Fruit fly (Drosophila melanogaster): Measurements from ENCODE around the gene CG10646.
A peak's percentile ranks its signal among the peaks of the same experiment; 100 is the strongest.

The CG10646 gene

DNA sequence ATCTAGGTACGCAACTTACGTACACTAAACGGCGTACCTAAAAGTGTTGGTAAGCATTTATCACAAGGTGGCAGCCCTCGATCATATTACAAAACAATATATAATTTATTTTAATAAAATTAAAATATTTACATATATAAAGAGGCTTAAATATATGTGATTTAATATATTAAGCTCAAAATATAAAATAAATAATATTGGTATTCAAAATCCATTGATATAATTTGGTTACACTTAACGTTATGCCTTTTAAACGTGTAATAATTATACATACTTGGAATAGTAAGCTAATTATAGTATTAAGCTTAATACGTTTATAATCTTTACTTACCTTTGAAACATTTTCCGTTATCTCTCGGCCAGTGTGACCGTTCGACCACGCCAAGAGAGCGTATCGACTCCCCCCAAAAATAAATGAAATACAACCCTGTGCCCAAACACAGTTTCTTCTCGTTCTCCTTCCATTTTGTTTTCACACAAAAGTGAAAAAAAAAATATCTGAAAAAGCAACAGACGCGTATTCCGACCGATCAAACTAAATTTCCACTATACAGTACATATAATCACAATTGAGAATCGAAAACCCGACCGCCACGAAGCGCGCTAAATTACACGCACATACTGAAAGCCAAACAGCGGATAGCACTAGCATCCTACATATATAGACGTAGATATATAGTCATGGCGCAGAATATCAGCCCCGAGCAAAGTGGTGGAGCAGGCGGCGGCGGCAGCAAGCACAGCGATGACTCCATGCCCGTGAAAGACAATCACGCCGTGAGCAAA lies at the start of gene CG10646, which contains the start of gene vih:
TSS of gene CG10646 (minus strand) at position 30 of the 786 bp plus-strand sequence.
TSS of gene vih (plus strand) at position 428 of the 786 bp plus-strand sequence.
- TF ChIP-seq Pif1A (GFP tag; optimal IDR thresholded peaks at IDR 0.05): no peak
- TF ChIP-seq CG8159 (tag; optimal IDR thresholded peaks at IDR 0.05): peak; percentile 23
- no peak for TF ChIP-seq D1 (tag; optimal IDR thresholded peaks at IDR 0.05)
- no peak for TF ChIP-seq CG32121 (GFP tag; IDR thresholded peaks at IDR 0.05)
- no peak for TF ChIP-seq CG12605 (GFP tag; IDR thresholded peaks at IDR 0.05)
- TF ChIP-seq CG10348 (GFP tag; IDR thresholded peaks at IDR 0.05): no peak
- no peak for TF ChIP-seq CG34367 (tag; optimal IDR thresholded peaks at IDR 0.05)
- TF ChIP-seq Snoo (tag; optimal IDR thresholded peaks at IDR 0.05): peak; percentile 37
- TF ChIP-seq Ets98B (GFP tag; IDR thresholded peaks at IDR 0.05): no peak; the same call in 1 of the 2 replicates
- peak; percentile 31; the same call in 1 of the 3 replicates for TF ChIP-seq CG4496 (GFP tag; IDR thresholded peaks at IDR 0.05)
- no peak for TF ChIP-seq CG17806 (tag; optimal IDR thresholded peaks at IDR 0.05)
- TF ChIP-seq rn (GFP tag; IDR thresholded peaks at IDR 0.05): no peak
- TF ChIP-seq Pif1B (GFP tag; optimal IDR thresholded peaks at IDR 0.05): no peak
- peak; percentile 27 for TF ChIP-seq CG15710 (tag; optimal IDR thresholded peaks at IDR 0.05)
- TF ChIP-seq CG9948 (tag; optimal IDR thresholded peaks at IDR 0.05): no peak
- no peak for TF ChIP-seq CG8301 (tag; optimal IDR thresholded peaks at IDR 0.05)
- no peak for TF ChIP-seq EcR (GFP tag; optimal IDR thresholded peaks at IDR 0.05)
- TF ChIP-seq fd96Ca (GFP tag; IDR thresholded peaks at IDR 0.05): no peak
- TF ChIP-seq CG14655 (GFP tag; optimal IDR thresholded peaks at IDR 0.05): no peak
- no peak for TF ChIP-seq CG13204 (GFP tag; optimal IDR thresholded peaks at IDR 0.05)

DNA sequence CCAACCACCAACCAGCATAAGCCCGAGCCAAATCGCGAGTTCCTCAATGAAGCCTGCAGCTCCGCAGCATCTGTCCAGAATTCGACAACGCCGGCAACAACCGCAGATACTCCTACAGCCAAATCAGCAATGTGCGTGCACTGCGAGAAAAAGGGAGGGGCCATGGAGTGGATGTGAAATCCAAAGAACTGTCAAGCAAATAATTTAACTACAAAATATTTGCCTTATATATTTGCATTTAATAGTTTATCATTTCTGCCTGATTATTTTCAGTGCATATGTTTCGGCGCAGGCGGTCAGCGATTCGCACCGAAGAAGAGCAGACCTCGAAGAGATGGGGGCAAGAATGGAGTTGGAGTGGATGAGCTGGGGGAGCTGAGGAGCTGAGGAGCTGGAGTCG lies 48.0 kb upstream of the CG10646 start:
- TF ChIP-seq D1 (tag; optimal IDR thresholded peaks at IDR 0.05) (no peak), Pif1B (GFP tag; optimal IDR thresholded peaks at IDR 0.05) (peak; percentile 76), CG13204 (GFP tag; optimal IDR thresholded peaks at IDR 0.05) (peak; percentile 46), EcR (GFP tag; optimal IDR thresholded peaks at IDR 0.05) (no peak), CG8301 (tag; optimal IDR thresholded peaks at IDR 0.05) (peak; percentile 64), CG10348 (GFP tag; IDR thresholded peaks at IDR 0.05) (no peak), Ets98B (GFP tag; IDR thresholded peaks at IDR 0.05) (peak; percentile 73), CG15710 (tag; optimal IDR thresholded peaks at IDR 0.05) (peak; percentile 80), CG14655 (GFP tag; optimal IDR thresholded peaks at IDR 0.05) (peak; percentile 75), CG4496 (GFP tag; IDR thresholded peaks at IDR 0.05) (peak; percentile 76), CG32121 (GFP tag; IDR thresholded peaks at IDR 0.05) (peak; percentile 70), CG34367 (tag; optimal IDR thresholded peaks at IDR 0.05) (peak; percentile 75), CG17806 (tag; optimal IDR thresholded peaks at IDR 0.05) (peak; percentile 75), gl (tag; optimal IDR thresholded peaks at IDR 0.05) (peak; percentile 58), Pif1A (GFP tag; optimal IDR thresholded peaks at IDR 0.05) (peak; percentile 78), CG12605 (GFP tag; IDR thresholded peaks at IDR 0.05) (peak; percentile 64), fd96Ca (GFP tag; IDR thresholded peaks at IDR 0.05) (peak; percentile 84), CG8159 (tag; optimal IDR thresholded peaks at IDR 0.05) (peak; percentile 78), Snoo (tag; optimal IDR thresholded peaks at IDR 0.05) (peak; percentile 72), rn (GFP tag; IDR thresholded peaks at IDR 0.05) (0 out of 2 replicates have a peak, but pooled peaks have one; percentile 36), CG9948 (tag; optimal IDR thresholded peaks at IDR 0.05) (peak; percentile 70)

DNA sequence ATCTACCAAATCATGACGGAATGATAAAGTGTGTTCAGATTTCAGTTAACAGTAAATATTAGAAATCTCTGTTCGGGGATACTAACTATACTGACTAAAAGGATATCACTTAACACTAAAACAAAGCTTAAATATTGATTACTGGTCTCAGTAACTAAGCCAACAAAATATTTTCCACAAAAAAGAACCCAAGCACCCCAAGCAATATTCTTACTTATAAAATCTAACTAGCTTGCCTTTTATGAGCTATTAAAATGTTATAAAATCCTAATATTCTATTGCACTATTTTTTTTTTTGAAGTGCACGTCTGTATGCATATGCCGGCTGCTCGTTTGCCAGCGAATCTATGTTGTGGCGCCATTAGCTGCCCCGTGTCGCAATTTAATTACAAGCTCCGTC lies 45.8 kb upstream of the CG10646 start:
- no peak for TF ChIP-seq EcR (GFP tag; optimal IDR thresholded peaks at IDR 0.05)
- TF ChIP-seq CG8159 (tag; optimal IDR thresholded peaks at IDR 0.05): peak; percentile 20

DNA sequence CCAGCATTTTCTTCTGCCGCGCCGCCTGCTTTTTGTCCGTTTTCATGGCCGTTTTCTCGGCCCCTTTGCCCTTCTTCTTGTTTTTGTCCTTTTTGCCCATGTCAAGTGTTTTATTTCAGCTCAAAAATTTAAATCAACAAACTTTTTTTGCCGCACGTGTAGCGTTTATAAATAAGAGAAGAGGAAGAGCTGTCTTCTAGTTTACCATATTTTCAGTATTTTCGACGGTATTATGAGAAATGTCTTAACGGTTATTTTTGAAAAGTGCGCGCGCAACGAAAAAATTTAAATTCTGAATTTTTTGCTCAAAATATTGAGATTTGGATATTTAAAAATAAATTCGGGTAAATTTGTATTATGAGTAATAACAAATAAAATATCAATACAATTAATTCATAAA lies 33.4 kb upstream of the CG10646 start, which contains the start of gene CG4069:
TSS of gene CG4069 (minus strand) at position 193 of the 400 bp plus-strand sequence.
- TF ChIP-seq rn (GFP tag; IDR thresholded peaks at IDR 0.05) (no peak), Pif1B (GFP tag; optimal IDR thresholded peaks at IDR 0.05) (no peak), Snoo (tag; optimal IDR thresholded peaks at IDR 0.05) (no peak), CG32121 (GFP tag; IDR thresholded peaks at IDR 0.05) (no peak), CG8301 (tag; optimal IDR thresholded peaks at IDR 0.05) (no peak), CG10348 (GFP tag; IDR thresholded peaks at IDR 0.05) (no peak), Ets98B (GFP tag; IDR thresholded peaks at IDR 0.05) (no peak), EcR (GFP tag; optimal IDR thresholded peaks at IDR 0.05) (no peak), gl (tag; optimal IDR thresholded peaks at IDR 0.05) (no peak), CG8159 (tag; optimal IDR thresholded peaks at IDR 0.05) (no peak), CG17806 (tag; optimal IDR thresholded peaks at IDR 0.05) (no peak), CG14655 (GFP tag; optimal IDR thresholded peaks at IDR 0.05) (no peak)

DNA sequence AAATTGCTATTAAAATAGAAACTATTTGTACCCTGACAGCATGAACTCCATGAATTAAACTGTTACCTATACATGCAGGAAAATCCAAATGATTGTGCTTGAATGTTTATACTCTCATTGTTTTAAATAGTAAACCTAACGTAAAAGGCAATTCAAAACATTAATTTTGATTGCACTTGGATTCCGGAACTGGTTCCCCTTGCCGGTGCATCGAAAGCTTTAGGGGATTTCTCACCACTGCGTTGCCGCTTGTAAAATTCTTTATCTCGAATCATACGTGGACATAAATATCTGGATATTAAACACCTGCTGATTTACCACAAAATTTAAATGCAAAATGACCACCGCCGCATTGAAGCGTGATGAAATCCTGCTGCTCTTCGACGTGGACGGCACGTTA lies 30.6 kb upstream of the CG10646 start, which contains the start of gene Pmm2:
TSS of gene Pmm2 (plus strand) at position 273 of the 400 bp plus-strand sequence.
- TF ChIP-seq CG13204 (GFP tag; optimal IDR thresholded peaks at IDR 0.05) (no peak), CG15710 (tag; optimal IDR thresholded peaks at IDR 0.05) (no peak), CG17806 (tag; optimal IDR thresholded peaks at IDR 0.05) (no peak), CG10348 (GFP tag; IDR thresholded peaks at IDR 0.05) (no peak), Ets98B (GFP tag; IDR thresholded peaks at IDR 0.05) (no peak), CG14655 (GFP tag; optimal IDR thresholded peaks at IDR 0.05) (no peak)

Measured in whole organism, pupa.